Worm (Caenorhabditis elegans) whole organism, L4/young adult: ENCODE measurements around the gene str-19.
"Not testable (repeated sequence)": the region's sequence is repeated elsewhere in the genome, so short reads cannot be mapped to it uniquely, and the experiment has no call there.

ENCODE experiments used
- W03F9.2 ChIP-seq: fragments of 150-350 bp; optimal IDR thresholded peaks from 2 replicates; lab custom pipeline; 2014; ENCODE audit warnings: missing biosample characterization, missing genetic modification characterization
- dao-5 ChIP-seq: sonication (generic microtip); optimal IDR thresholded peaks from 2 replicates; lab custom pipeline; 2016; ENCODE audit warnings: missing genotype, missing genetic modification characterization, moderate library complexity, missing compliant biosample characterization
- him-1 ChIP-seq: sonication (generic microtip); optimal IDR thresholded peaks from 2 replicates; lab custom pipeline; 2016; ENCODE audit warnings: missing genotype, missing genetic modification reagents, missing genetic modification characterization, missing compliant biosample characterization

Gene str-19

ce11 chrV:15752941-15753340, 8.7 kb upstream of the str-19 start, which contains the start of gene str-5:
Gene str-5 (plus strand): TSS chrV:15753241.
- not testable (repeated sequence) for TF ChIP-seq W03F9.2; dao-5 (tag; lab: Kevin White, UChicago); him-1 (tag; lab: Kevin White, UChicago)

DNA sequence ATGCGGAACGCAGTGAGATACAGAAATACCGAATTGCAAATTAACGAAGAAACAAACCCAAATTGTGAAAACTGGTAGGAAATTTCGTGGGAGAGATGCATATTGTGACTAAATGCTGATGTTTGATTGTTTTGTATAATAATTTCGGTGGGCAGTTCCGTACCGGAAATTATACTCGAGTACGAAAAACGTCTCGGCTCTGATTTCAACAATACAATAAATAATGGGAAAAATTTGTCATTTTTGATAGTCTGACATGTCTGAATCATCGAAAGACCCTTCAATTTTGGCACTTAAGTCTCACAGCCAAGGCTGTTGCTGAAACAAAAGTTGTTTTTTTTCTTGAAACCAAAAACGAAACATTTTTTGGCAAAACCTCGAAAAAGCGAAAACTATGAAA, 7.8 kb upstream of the str-19 start, which contains the start of gene str-43:
Gene str-43 (minus strand): TSS at position 101 of the 400 bp plus-strand sequence.
- TF ChIP-seq him-1 (tag; lab: Kevin White, UChicago) (no peak), W03F9.2 (no peak), dao-5 (tag; lab: Kevin White, UChicago) (no peak)

ce11 chrV:15750130-15750529, 5.9 kb upstream of the str-19 start, which contains the start of gene str-6:
Gene str-6 (minus strand): TSS chrV:15750230.
- TF ChIP-seq him-1 (tag; lab: Kevin White, UChicago) = no peak
- TF ChIP-seq W03F9.2 = no peak
- no peak for TF ChIP-seq dao-5 (tag; lab: Kevin White, UChicago)

- TF ChIP-seq him-1 (tag; lab: Kevin White, UChicago); W03F9.2; dao-5 (tag; lab: Kevin White, UChicago): not testable (repeated sequence)
Observed at ce11 chrV:15748343-15748742, 4.1 kb upstream of the str-19 start, which contains the start of gene T23D5.8. Gene T23D5.8 (minus strand): TSS chrV:15748443.

DNA sequence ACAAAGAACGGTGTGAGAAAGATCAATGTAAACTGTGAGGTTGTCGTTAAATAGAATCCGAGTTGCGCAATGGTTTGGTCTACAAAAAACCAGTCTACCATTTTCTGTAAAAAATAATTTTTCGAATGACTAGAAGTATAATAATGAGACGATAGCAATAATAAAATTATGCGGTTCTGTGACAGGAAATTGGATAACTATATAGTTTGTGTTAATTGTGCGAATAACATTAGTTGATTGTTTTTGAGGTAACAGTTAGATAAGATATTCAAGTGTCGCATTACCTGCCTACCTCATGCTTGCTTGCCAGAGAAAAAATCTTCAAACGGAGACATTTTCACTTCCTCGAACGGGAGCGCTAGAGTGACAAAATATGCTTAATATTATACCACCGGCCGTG, 2.4 kb downstream of the str-19 start, which contains the start of gene str-18:
Gene str-18 (minus strand): TSS at position 101 of the 400 bp plus-strand sequence.
- TF ChIP-seq him-1 (tag; lab: Kevin White, UChicago) = no peak
- TF ChIP-seq dao-5 (tag; lab: Kevin White, UChicago) = no peak

DNA sequence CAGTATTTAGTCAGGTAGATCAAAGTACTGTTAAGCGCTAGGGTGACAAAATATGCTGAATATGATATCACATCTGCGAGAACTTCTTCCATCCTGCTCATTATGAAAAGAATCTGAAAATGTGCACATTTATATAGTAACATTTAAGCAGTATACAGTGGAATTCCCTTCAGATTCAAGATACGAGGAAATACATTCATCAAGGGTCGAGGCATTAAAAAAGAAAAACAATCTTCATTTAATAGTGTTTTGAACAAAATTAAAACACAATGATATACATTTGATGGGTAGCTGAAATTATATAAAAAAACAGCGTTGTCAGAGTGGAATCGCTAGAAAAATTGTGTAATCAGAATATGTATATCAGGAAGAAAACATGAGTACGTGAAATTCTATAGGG, 8.5 kb downstream of the str-19 start, which contains the start of gene str-27:
Gene str-27 (minus strand): TSS at position 101 of the 400 bp plus-strand sequence.
- TF ChIP-seq him-1 (tag; lab: Kevin White, UChicago) (no peak), dao-5 (tag; lab: Kevin White, UChicago) (no peak), W03F9.2 (no peak)

DNA sequence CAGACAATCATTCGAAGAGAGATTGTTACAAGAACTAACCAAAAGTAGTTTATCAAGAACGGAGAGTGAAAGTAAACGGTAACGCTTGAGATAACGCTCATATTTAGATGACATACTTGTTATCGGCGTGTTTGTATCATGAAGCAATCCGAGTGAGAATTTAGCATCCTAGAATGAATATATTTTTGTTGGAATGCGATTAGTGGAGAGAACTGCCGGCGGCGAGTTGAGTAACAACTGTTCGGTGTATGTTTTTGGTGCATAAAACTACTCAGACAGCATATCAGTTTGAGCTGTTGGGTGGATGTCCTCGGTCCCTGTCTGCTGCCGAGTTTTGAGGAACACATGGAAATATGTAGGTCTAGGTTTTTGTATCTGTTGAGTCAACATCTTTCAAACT, 10.7 kb downstream of the str-19 start, which contains the start of gene T23D5.3:
Gene T23D5.3 (minus strand): TSS at position 101 of the 400 bp plus-strand sequence.
- TF ChIP-seq W03F9.2 (no peak), him-1 (tag; lab: Kevin White, UChicago) (no peak), dao-5 (tag; lab: Kevin White, UChicago) (no peak)

DNA sequence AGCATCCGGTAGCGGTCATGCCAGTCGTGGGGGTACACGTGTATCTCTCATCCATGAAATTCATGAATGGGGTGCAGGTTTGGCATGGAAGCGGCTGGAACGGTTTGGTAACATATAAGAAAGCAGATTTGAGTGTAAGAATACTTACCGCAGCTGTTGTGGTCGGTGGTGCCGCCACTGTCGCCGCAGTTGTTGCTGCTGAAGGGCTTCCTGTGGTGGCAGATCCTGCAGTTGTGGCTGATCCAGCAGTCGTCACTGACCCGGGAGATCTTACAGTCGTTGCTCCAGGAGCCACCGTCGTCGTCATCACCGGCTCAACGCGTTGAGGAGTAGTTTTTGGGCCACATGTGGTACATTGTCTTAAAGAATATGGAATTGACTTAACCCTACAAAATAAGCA, 11.2 kb downstream of the str-19 start:
- TF ChIP-seq him-1 (tag; lab: Kevin White, UChicago) = no peak
- TF ChIP-seq dao-5 (tag; lab: Kevin White, UChicago) = no peak
- TF ChIP-seq W03F9.2 = no peak

DNA sequence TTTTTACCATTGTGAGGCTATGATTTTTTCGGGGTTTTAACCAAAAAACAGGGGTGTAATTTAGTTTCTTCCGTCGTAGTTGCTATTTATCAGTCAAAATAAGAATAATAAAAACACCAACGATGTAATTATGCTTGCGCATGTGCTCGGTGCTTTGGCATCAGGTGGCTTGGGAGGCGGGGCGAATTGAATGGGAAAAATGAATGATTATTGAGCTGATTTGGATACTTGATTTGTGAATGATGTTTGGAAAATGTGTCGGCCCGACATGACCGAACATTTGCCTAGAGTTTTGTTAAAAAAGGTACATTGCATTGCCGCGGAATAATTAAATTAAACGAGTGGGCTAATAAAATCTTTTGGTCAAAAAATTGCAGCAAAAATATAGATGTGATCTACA, 12.1 kb downstream of the str-19 start, which contains the start of gene str-38:
Gene str-38 (minus strand): TSS at position 101 of the 400 bp plus-strand sequence.
- no peak for TF ChIP-seq him-1 (tag; lab: Kevin White, UChicago)

ce11 chrV:15730459-15730858, 13.8 kb downstream of the str-19 start, which contains the start of gene Y6E2A.10:
Gene Y6E2A.10 (minus strand): TSS chrV:15730559.
- TF ChIP-seq W03F9.2 (no peak), dao-5 (tag; lab: Kevin White, UChicago) (no peak), him-1 (tag; lab: Kevin White, UChicago) (no peak)

DNA sequence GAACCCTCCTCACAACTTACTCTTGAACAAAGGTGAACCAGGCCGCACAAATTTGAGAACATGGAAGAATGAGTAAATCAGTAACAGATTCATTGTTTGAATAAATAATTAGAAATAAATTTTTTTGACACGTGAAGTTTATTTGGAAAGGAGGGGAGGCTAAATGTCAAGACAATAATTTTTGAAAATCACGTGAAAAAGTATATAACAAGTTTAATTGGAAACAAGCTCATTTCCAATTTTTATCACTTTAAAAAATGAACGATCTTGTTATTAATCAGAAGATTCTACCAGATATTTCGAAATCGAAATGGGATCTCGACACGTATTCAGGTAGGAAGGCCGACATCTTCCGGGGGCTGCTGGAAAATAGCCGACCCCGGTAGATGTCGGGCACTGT, 17.7 kb downstream of the str-19 start, which contains the start of the genes irld-57 and sfxn-1.3:
Gene irld-57 (minus strand): TSS at position 101 of the 400 bp plus-strand sequence.
Gene sfxn-1.3 (plus strand): TSS at position 232 of the 400 bp plus-strand sequence.
- TF ChIP-seq him-1 (tag; lab: Kevin White, UChicago) = no peak
- TF ChIP-seq W03F9.2 = no peak
- no peak for TF ChIP-seq dao-5 (tag; lab: Kevin White, UChicago)

ce11 chrV:15721888-15722287, 22.4 kb downstream of the str-19 start, which contains the start of gene srh-140:
Gene srh-140 (plus strand): TSS chrV:15722188.
- no peak for TF ChIP-seq dao-5 (tag; lab: Kevin White, UChicago)
- no peak for TF ChIP-seq him-1 (tag; lab: Kevin White, UChicago)
- TF ChIP-seq W03F9.2 = no peak

ce11 chrV:15721431-15721830, 22.8 kb downstream of the str-19 start:
- TF ChIP-seq him-1 (tag; lab: Kevin White, UChicago) (no peak), W03F9.2 (no peak), dao-5 (tag; lab: Kevin White, UChicago) (no peak)

- TF ChIP-seq dao-5 (tag; lab: Kevin White, UChicago) (no peak), him-1 (tag; lab: Kevin White, UChicago) (no peak), W03F9.2 (no peak)
Observed at ce11 chrV:15719570-15719969, 24.7 kb downstream of the str-19 start, which contains the start of gene Y6E2A.7. Gene Y6E2A.7 (plus strand): TSS chrV:15719870.
